Fruit fly (Drosophila melanogaster) whole organism, adult: ENCODE results near the gene InR.

Experiments used
- CG11617 ChIP-seq: fragments of 200-800 bp; sonication (Bioruptor generic); optimal IDR thresholded peaks from 2 replicates; lab custom pipeline; 2017; ENCODE audit warnings: mild to moderate bottlenecking, missing biosample characterization, missing genetic modification reagents, missing genetic modification characterization
- CG12768 ChIP-seq: fragments of 200-800 bp; sonication (Bioruptor generic); optimal IDR thresholded peaks from 2 replicates; lab custom pipeline; 2017; ENCODE audit warnings: missing biosample characterization, missing genetic modification characterization, mild to moderate bottlenecking, moderate library complexity, missing genetic modification reagents
- CG14711 ChIP-seq: fragments of 200-800 bp; sonication (Bioruptor generic); optimal IDR thresholded peaks from 2 replicates; lab custom pipeline; 2018; ENCODE audit warnings: missing biosample characterization, mild to moderate bottlenecking, missing genetic modification characterization, moderate library complexity
- CG1620 ChIP-seq: fragments of 200-800 bp; sonication (Bioruptor generic); optimal IDR thresholded peaks from 2 replicates; lab custom pipeline; 2016; ENCODE audit warnings: missing biosample characterization, missing genetic modification characterization
- CG33017 ChIP-seq: fragments of 200-800 bp; sonication (Bioruptor generic); optimal IDR thresholded peaks from 2 replicates; lab custom pipeline; 2018; ENCODE audit warnings: missing biosample characterization, mild to moderate bottlenecking, missing genetic modification characterization, moderate library complexity
- CG5204 ChIP-seq: fragments of 200-800 bp; sonication (Bioruptor generic); optimal IDR thresholded peaks from 2 replicates; lab custom pipeline; 2016; ENCODE audit warnings: missing biosample characterization, missing genetic modification characterization
- CG7045 ChIP-seq: fragments of 200-800 bp; sonication (Bioruptor generic); optimal IDR thresholded peaks from 2 replicates; lab custom pipeline; 2017; ENCODE audit warnings: missing biosample characterization, mild to moderate bottlenecking, missing genetic modification characterization
- CG7101 ChIP-seq: fragments of 200-800 bp; sonication (Bioruptor generic); optimal IDR thresholded peaks from 2 replicates; lab custom pipeline; 2018; ENCODE audit warnings: missing biosample characterization, mild to moderate bottlenecking, missing genetic modification characterization, moderate library complexity
- Clk ChIP-seq: fragments of 200-800 bp; sonication (Bioruptor generic); optimal IDR thresholded peaks from 2 replicates; lab custom pipeline; 2017; ENCODE audit warnings: missing biosample characterization, missing genetic modification characterization
- Crg-1 ChIP-seq: fragments of 200-800 bp; sonication (Bioruptor generic); optimal IDR thresholded peaks from 2 replicates; lab custom pipeline; 2016; ENCODE audit warnings: missing biosample characterization, missing genetic modification characterization
- Hr96 ChIP-seq: fragments of 200-800 bp; sonication (Bioruptor generic); optimal IDR thresholded peaks from 2 replicates; lab custom pipeline; 2016; ENCODE audit warnings: missing biosample characterization, missing genetic modification characterization
- Mnt ChIP-seq: fragments of 200-800 bp; sonication (Bioruptor generic); optimal IDR thresholded peaks from 2 replicates; lab custom pipeline; 2016; ENCODE audit warnings: missing biosample characterization, mild to moderate bottlenecking, missing genetic modification characterization
- bab1 ChIP-seq: fragments of 200-800 bp; sonication (Bioruptor generic); optimal IDR thresholded peaks from 3 replicates; lab custom pipeline; 2019; ENCODE audit warnings: missing biosample characterization, mild to moderate bottlenecking, missing genetic modification characterization, moderate library complexity
- cic ChIP-seq: fragments of 200-800 bp; sonication (Bioruptor generic); optimal IDR thresholded peaks from 2 replicates; lab custom pipeline; 2017; ENCODE audit warnings: missing biosample characterization, mild to moderate bottlenecking, missing genetic modification characterization, moderate library complexity
- cnc ChIP-seq, 2 experiments: fragments of >200 bp; optimal IDR thresholded peaks; 2 replicates each; lab custom pipeline; 2017
- kay ChIP-seq: fragments of 200-800 bp; sonication (Bioruptor generic); peaks from one replicate; lab custom pipeline; 2016; ENCODE audit warnings: missing biosample characterization, missing genetic modification characterization, borderline replicate concordance
- ovo ChIP-seq: fragments of 200-800 bp; sonication (Bioruptor generic); optimal IDR thresholded peaks from 2 replicates; lab custom pipeline; 2016; ENCODE audit warnings: missing biosample characterization, missing genetic modification characterization
- pad ChIP-seq: fragments of 200-800 bp; sonication (Bioruptor generic); optimal IDR thresholded peaks from 3 replicates; lab custom pipeline; 2017; ENCODE audit warnings: missing biosample characterization, missing genetic modification characterization, mild to moderate bottlenecking, moderate library complexity, missing genetic modification reagents
- tj ChIP-seq: fragments of 200-800 bp; sonication (Bioruptor generic); optimal IDR thresholded peaks from 3 replicates; lab custom pipeline; 2017; ENCODE audit warnings: missing biosample characterization, mild to moderate bottlenecking, missing genetic modification characterization, moderate library complexity
- toe ChIP-seq: fragments of 200-800 bp; sonication (Bioruptor generic); optimal IDR thresholded peaks from 2 replicates; lab custom pipeline; 2016; ENCODE audit warnings: missing biosample characterization, missing genetic modification characterization

InR gene

dm6 chr3R:21660054-21660453, 40.9 kb upstream of the InR start:
- peak; percentile 70 for TF ChIP-seq tj (GFP tag; lab: Kevin White, UChicago)
- no peak for TF ChIP-seq Hr96 (GFP tag; lab: Kevin White, UChicago)

DNA sequence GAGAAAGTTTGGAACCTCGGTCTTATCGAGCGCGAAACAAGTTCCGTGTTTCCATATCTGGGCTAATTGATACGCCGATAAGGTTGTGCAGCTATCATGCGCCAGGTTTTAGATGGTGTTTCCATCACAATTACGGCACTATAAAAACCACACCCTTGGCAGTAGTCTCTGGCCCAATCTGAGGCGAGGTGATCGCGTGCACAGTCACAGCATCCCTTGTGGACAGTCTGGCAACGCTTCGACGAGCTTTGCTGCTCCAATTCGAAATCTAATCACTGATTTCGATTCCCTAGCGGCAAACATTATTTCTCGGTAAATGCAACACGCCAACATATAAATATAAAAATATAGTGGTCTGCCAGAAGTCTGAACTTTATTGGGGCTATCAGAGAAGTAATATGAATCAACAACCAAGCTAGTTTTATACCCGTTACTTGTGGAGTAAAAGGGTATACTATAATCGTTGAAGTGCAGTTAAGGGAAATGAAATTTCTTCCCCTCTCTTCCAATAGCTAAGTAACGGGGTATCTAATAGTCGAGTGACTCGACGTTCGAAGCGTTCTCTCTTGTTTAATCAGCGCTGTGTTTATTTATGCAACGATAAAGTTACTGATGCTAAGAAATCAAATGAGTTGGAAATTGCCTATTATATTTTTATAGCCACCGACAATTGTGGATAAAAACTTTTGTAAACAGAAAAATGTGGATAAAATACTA, 39.8 kb upstream of the InR start:
- TF ChIP-seq Hr96 (GFP tag; lab: Kevin White, UChicago): no peak
- peak; percentile 64 for TF ChIP-seq kay (GFP tag; lab: Kevin White, UChicago)
- TF ChIP-seq CG5204 (GFP tag; lab: Kevin White, UChicago): no peak
- no peak for TF ChIP-seq toe (GFP tag; lab: Kevin White, UChicago)

DNA sequence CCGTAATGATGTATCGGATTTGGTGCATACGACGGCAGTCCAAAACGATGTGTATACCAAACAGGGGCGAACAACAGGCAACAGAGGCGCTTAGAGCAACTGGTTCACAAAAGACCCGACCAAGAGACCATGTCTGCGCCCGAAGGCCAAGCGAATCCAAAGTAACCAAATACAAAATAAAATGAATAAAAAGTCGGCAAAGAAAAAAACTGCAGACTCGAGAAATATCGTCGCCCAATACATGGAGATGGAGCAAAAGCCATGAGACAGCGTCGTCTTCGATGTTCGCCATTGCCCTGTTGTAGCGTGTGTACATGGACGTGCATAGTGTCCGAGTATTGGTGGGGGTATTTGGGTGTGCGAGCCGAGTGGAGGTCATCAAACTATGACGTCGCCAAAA, 39.2 kb upstream of the InR start:
- TF ChIP-seq tj (GFP tag; lab: Kevin White, UChicago) (peak; percentile 93), cnc (optimal IDR thresholded peaks at IDR 0.05; lab: Kevin White, UChicago) (no peak)

- TF ChIP-seq CG12768 (GFP tag; lab: Kevin White, UChicago) (no peak), toe (GFP tag; lab: Kevin White, UChicago) (no peak), CG14711 (tag; lab: Kevin White, UChicago) (no peak), bab1 (no peak), cnc (optimal IDR thresholded peaks at IDR 0.05; lab: Kevin White, UChicago) (no peak), Crg-1 (GFP tag; lab: Kevin White, UChicago) (no peak), CG1620 (GFP tag; lab: Kevin White, UChicago) (no peak), pad (GFP tag; lab: Kevin White, UChicago) (no peak), Mnt (no peak), CG11617 (no peak), Clk (no peak), kay (GFP tag; lab: Kevin White, UChicago) (no peak)
Observed at dm6 chr3R:21657489-21658018, 38.4 kb upstream of the InR start.

DNA sequence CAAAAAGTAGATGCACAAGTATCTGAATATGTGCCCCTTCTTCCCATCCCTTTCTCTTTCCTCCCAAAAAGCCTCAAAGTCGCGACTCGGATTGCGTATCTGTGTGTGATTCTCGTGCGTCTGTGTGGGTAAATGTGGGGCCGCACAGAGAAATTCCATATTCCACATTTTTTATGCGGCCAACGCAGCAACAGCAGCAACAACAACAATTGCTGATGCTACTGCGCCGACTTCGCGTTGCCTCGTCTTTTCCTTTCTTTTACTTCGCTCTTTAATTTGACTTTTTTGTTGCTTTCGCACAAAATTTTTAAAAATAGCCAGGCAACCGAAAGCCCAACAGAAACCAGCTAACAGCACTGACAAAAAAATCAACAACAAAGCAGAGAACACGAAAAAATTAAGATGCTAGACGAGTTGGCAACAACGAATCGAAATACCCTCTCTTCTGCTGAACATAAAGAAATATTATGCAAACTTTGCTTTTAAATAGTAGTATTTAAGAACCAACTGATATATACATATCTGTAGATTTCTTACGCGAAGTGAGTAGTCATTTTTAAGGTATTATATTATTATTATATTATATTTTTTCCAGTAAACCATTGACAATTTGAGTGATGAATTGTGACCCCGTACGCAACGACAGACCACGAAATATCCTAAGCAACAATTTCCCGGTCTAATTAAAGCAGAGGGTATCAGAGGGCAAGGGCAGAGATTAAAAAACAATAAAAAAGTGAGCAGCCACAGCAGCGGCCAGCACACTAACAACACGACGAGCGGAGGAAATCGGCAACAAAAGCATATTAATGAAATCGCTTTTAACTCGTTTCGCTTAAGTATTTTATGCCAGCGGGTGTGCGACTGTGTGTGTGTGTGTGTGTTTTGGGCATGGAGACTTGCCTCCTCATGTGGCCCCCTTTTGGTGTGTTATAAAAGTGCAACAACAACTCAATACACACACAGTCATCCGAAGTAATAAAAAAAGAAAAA, 37.7 kb upstream of the InR start:
- TF ChIP-seq Mnt: no peak
- peak; percentile 85 for TF ChIP-seq tj (GFP tag; lab: Kevin White, UChicago)

- no peak for TF ChIP-seq Clk
- no peak for TF ChIP-seq toe (GFP tag; lab: Kevin White, UChicago)
- TF ChIP-seq tj (GFP tag; lab: Kevin White, UChicago): no peak
- no peak for TF ChIP-seq cnc (optimal IDR thresholded peaks at IDR 0.05; lab: Kevin White, UChicago)
- TF ChIP-seq CG5204 (GFP tag; lab: Kevin White, UChicago): no peak
- TF ChIP-seq CG1620 (GFP tag; lab: Kevin White, UChicago): no peak
- TF ChIP-seq CG7101 (tag; lab: Kevin White, UChicago): no peak
- no peak for TF ChIP-seq Crg-1 (GFP tag; lab: Kevin White, UChicago)
- TF ChIP-seq cic: no peak
- no peak for TF ChIP-seq CG14711 (tag; lab: Kevin White, UChicago)
- no peak for TF ChIP-seq CG11617
Observed at dm6 chr3R:21655384-21655783, 36.3 kb upstream of the InR start.

- TF ChIP-seq Crg-1 (GFP tag; lab: Kevin White, UChicago) (no peak), CG7045 (GFP tag; lab: Kevin White, UChicago) (no peak), CG33017 (no peak), CG12768 (GFP tag; lab: Kevin White, UChicago) (no peak), cic (no peak), CG5204 (GFP tag; lab: Kevin White, UChicago) (no peak), kay (GFP tag; lab: Kevin White, UChicago) (no peak), CG1620 (GFP tag; lab: Kevin White, UChicago) (no peak), pad (GFP tag; lab: Kevin White, UChicago) (no peak), Hr96 (GFP tag; lab: Kevin White, UChicago) (no peak), bab1 (no peak), CG7101 (tag; lab: Kevin White, UChicago) (no peak), CG14711 (tag; lab: Kevin White, UChicago) (no peak), ovo (GFP tag; lab: Kevin White, UChicago) (no peak), tj (GFP tag; lab: Kevin White, UChicago) (no peak), Clk (no peak)
Observed at dm6 chr3R:21654755-21655154, 35.6 kb upstream of the InR start.
